Fruit fly (Drosophila melanogaster): ENCODE results near the gene CG11317.
A peak's percentile ranks its signal among the peaks of the same experiment; 100 is the strongest.

Gene CG11317

dm6 chr3R:31060708-31061625 lies 36.2 kb downstream of the CG11317 start, which contains the start of gene dco (continued):
- no peak for TF ChIP-seq usp (GFP tag; optimal IDR thresholded peaks at IDR 0.05)
- TF ChIP-seq toy (GFP tag; IDR thresholded peaks at IDR 0.05), result no peak
- peak; percentile 79 for TF ChIP-seq emc (GFP tag; optimal IDR thresholded peaks at IDR 0.05)
- TF ChIP-seq CG12155 (GFP tag; optimal IDR thresholded peaks at IDR 0.05), result peak; percentile 51
- TF ChIP-seq Dip2 (GFP tag; IDR thresholded peaks at IDR 0.05), result peak; percentile 88
- peak; percentile 59; the same call in 1 of the 3 replicates for TF ChIP-seq z (GFP tag; IDR thresholded peaks at IDR 0.05)
- TF ChIP-seq jumu (GFP tag; optimal IDR thresholded peaks at IDR 0.05), result peak; percentile 81
- peak; percentile 93 for TF ChIP-seq CG9932 (GFP tag; IDR thresholded peaks at IDR 0.05)
- TF ChIP-seq CG43689 (GFP tag; IDR thresholded peaks at IDR 0.05), result no peak
- TF ChIP-seq Dek (tag; optimal IDR thresholded peaks at IDR 0.05), result peak; percentile 53
- no peak for TF ChIP-seq CG33557 (GFP tag; optimal IDR thresholded peaks at IDR 0.05)
- TF ChIP-seq inv (GFP tag; IDR thresholded peaks at IDR 0.05; ENCODE audit: partially characterized antibody), result 0 out of 2 replicates have a peak, but pooled peaks have one; percentile 25
- no peak; the same call in 2 of the 3 replicates for TF ChIP-seq otp (GFP tag; IDR thresholded peaks at IDR 0.05)
- TF ChIP-seq CrebB (tag; optimal IDR thresholded peaks at IDR 0.05), result no peak
- no peak for TF ChIP-seq scrt (GFP tag; optimal IDR thresholded peaks at IDR 0.05)
- TF ChIP-seq CG7928 (GFP tag; optimal IDR thresholded peaks at IDR 0.05), result no peak
- no peak for TF ChIP-seq CG4707 (GFP tag; optimal IDR thresholded peaks at IDR 0.05)
- TF ChIP-seq seq (GFP tag; IDR thresholded peaks at IDR 0.05), result no peak
- peak; percentile 79 for TF ChIP-seq Hsf (GFP tag; optimal IDR thresholded peaks at IDR 0.05)
- TF ChIP-seq mld (GFP tag; IDR thresholded peaks at IDR 0.05; ENCODE audit: partially characterized antibody), result no peak
- peak; percentile 70 for TF ChIP-seq HLHmδ (GFP tag; optimal IDR thresholded peaks at IDR 0.05)
- peak; percentile 68 for TF ChIP-seq CG1602 (GFP tag; optimal IDR thresholded peaks at IDR 0.05)
- no peak for TF ChIP-seq CG15011 (GFP tag; optimal IDR thresholded peaks at IDR 0.05)
- TF ChIP-seq fd96Cb (tag; optimal IDR thresholded peaks at IDR 0.05), result peak; percentile 59
- TF ChIP-seq CG34224 (GFP tag; IDR thresholded peaks at IDR 0.05; ENCODE audit: partially characterized antibody), result no peak
- peak; percentile 91 for TF ChIP-seq pum (GFP tag; optimal IDR thresholded peaks at IDR 0.05)
- no peak for TF ChIP-seq Bteb2 (GFP tag; optimal IDR thresholded peaks at IDR 0.05)
- TF ChIP-seq pzg (GFP tag; optimal IDR thresholded peaks at IDR 0.05), result peak; percentile 78
- TF ChIP-seq Doc2 (GFP tag; IDR thresholded peaks at IDR 0.05), result 0 out of 2 replicates have a peak, but pooled peaks have one; percentile 28
- TF ChIP-seq CG18262 (tag; optimal IDR thresholded peaks at IDR 0.05), result peak; percentile 58
- peak; percentile 76 to 86 for TF ChIP-seq chif (GFP tag; optimal IDR thresholded peaks at IDR 0.05)
- peak; percentile 48 for TF ChIP-seq CG10565 (GFP tag; optimal IDR thresholded peaks at IDR 0.05)
- TF ChIP-seq CG8281 (tag; optimal IDR thresholded peaks at IDR 0.05), result no peak
- peak; percentile 97 for TF ChIP-seq cg (GFP tag; optimal IDR thresholded peaks at IDR 0.05)
- peak; percentile 95 for TF ChIP-seq CG9797 (GFP tag; optimal IDR thresholded peaks at IDR 0.05)
- TF ChIP-seq Opbp (GFP tag; IDR thresholded peaks at IDR 0.05; ENCODE audit: partially characterized antibody), result peak; percentile 49; the same call in 1 of the 3 replicates
- TF ChIP-seq slp2 (GFP tag; optimal IDR thresholded peaks at IDR 0.05), result peak; percentile 65
- TF ChIP-seq E2f1 (GFP tag; IDR thresholded peaks at IDR 0.05), result peak; percentile 79
- no peak for TF ChIP-seq Lpt (GFP tag; optimal IDR thresholded peaks at IDR 0.05)
- TF ChIP-seq sens-2 (GFP tag; IDR thresholded peaks at IDR 0.05), result peak; percentile 22; the same call in 1 of the 2 replicates
- peak; percentile 74 for TF ChIP-seq CG14710 (tag; optimal IDR thresholded peaks at IDR 0.05)
- TF ChIP-seq Nf-YB (GFP tag; optimal IDR thresholded peaks at IDR 0.05), result no peak
- peak; percentile 22; the same call in 1 of the 3 replicates for TF ChIP-seq knrl (GFP tag; IDR thresholded peaks at IDR 0.05; ENCODE audit: partially characterized antibody)
- TF ChIP-seq CG8359 (GFP tag; optimal IDR thresholded peaks at IDR 0.05; ENCODE audit: borderline replicate concordance), result no peak
- TF ChIP-seq CG8089 (GFP tag; optimal IDR thresholded peaks at IDR 0.05), result peak; percentile 71
- TF ChIP-seq crp (GFP tag; optimal IDR thresholded peaks at IDR 0.05), result peak in 1 of 2 experiments; percentile 14
- peak; percentile 57 for TF ChIP-seq CG12104 (GFP tag; optimal IDR thresholded peaks at IDR 0.05)
